Worm (Caenorhabditis elegans): Measurements from ENCODE around the gene ptr-22.

Gene ptr-22

ce11 chrV:18912555-18912954 lies 18.6 kb downstream of the ptr-22 start:
- TF ChIP-seq skn-1 (tag; optimal IDR thresholded peaks at IDR 0.05) (no peak), dmd-6 (GFP tag; IDR thresholded peaks at IDR 0.05) (no peak), Y48G9A.11 (GFP tag; IDR thresholded peaks at IDR 0.05) (no peak; the same call in 1 of the 2 replicates), fos-1 (tag; optimal IDR thresholded peaks at IDR 0.05) (no peak), zip-2 (tag; optimal IDR thresholded peaks at IDR 0.05) (no peak), nhr-102 (tag; optimal IDR thresholded peaks at IDR 0.05) (no peak), Y75B8A.6 (GFP tag; IDR thresholded peaks at IDR 0.05) (no peak), unc-62 (GFP tag; optimal IDR thresholded peaks at IDR 0.05 in 1 of 2) (peak in 1 of 2 experiments; percentile 73), unc-62 (tag; optimal IDR thresholded peaks at IDR 0.05) (no peak), mdl-1 (tag; optimal IDR thresholded peaks at IDR 0.05) (no peak), F26F4.8 (GFP tag; conservative IDR thresholded peaks at IDR 0.05) (0 out of 2 replicates have a peak, but pooled peaks have one; percentile 54), aly-2 (tag; optimal IDR thresholded peaks at IDR 0.05) (no peak), spr-1 (tag; optimal IDR thresholded peaks at IDR 0.05) (no peak), set-16 (GFP tag; IDR thresholded peaks at IDR 0.05) (0 out of 2 replicates have a peak, but pooled peaks have one; percentile 13), ZK337.2 (GFP tag; IDR thresholded peaks at IDR 0.05) (no peak), lsy-2 (tag; optimal IDR thresholded peaks at IDR 0.05) (no peak), ZK546.5 (tag; optimal IDR thresholded peaks at IDR 0.05) (no peak), tag-97 (GFP tag; IDR thresholded peaks at IDR 0.05) (no peak), lin-39 (tag; optimal IDR thresholded peaks at IDR 0.05) (no peak), vab-7 (GFP tag; IDR thresholded peaks at IDR 0.05) (no peak), duxl-1 (tag; optimal IDR thresholded peaks at IDR 0.05; ENCODE audit: poor library complexity) (no peak), mes-2 (tag; optimal IDR thresholded peaks at IDR 0.05; ENCODE audit: poor library complexity, severe bottlenecking) (no peak), dve-1 (tag; optimal IDR thresholded peaks at IDR 0.05; ENCODE audit: insufficient read depth) (no peak)

- TF ChIP-seq ztf-11 (tag; optimal IDR thresholded peaks at IDR 0.05) (no peak), egl-27 (tag; optimal IDR thresholded peaks at IDR 0.05) (no peak), pqm-1 (tag; optimal IDR thresholded peaks at IDR 0.05) (no peak), nhr-48 (tag; optimal IDR thresholded peaks at IDR 0.05) (no peak), nhr-237 (tag; optimal IDR thresholded peaks at IDR 0.05) (no peak), F44E2.7 (GFP tag; IDR thresholded peaks at IDR 0.05) (no peak), lin-15B (tag; optimal IDR thresholded peaks at IDR 0.05) (no peak), ztf-7 (tag; optimal IDR thresholded peaks at IDR 0.05) (no peak), zfp-3 (GFP tag; conservative IDR thresholded peaks at IDR 0.05) (no peak), unc-130 (GFP tag; optimal IDR thresholded peaks at IDR 0.05) (no peak), lsy-2 (tag; optimal IDR thresholded peaks at IDR 0.05) (no peak), lir-3 (tag; optimal IDR thresholded peaks at IDR 0.05) (no peak), daf-16 (GFP tag; optimal IDR thresholded peaks at IDR 0.05) (no peak), daf-16 (tag; optimal IDR thresholded peaks at IDR 0.05) (no peak), hmg-1.1 (GFP tag; IDR thresholded peaks at IDR 0.05) (no peak), lin-38 (GFP tag; IDR thresholded peaks at IDR 0.05) (no peak), Y75B8A.6 (GFP tag; IDR thresholded peaks at IDR 0.05) (no peak)
Measured at ce11 chrV:18911736-18912135, 19.4 kb downstream of the ptr-22 start, which contains the start of gene cyp-42A1. TSS of gene cyp-42A1 (plus strand) at chrV:18912036.

ce11 chrV:18909682-18910081 lies 21.5 kb downstream of the ptr-22 start:
- TF ChIP-seq aha-1 (tag) (peak; percentile 55), unc-130 (GFP tag; optimal IDR thresholded peaks at IDR 0.05) (no peak)

DNA sequence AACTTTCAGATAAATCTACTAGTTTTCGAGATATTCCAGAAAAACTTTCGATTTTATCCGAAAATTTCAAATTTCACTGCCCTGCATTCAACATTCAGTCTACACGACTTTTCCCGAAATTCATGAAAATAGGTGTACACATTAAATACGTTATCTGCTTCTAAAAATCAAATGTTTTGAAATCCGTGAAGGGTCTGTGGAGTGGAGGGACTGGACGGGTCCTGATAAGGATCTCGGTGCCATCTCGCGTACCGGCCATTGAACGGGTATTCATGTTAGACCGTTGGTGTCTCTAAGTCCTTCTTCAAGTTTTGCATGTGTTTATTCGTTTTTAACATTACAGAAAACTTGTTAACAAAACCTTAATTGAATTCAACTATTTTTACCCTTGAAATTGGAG lies 23.7 kb downstream of the ptr-22 start:
- TF ChIP-seq aha-1 (tag) (peak; percentile 38), F26F4.8 (GFP tag; conservative IDR thresholded peaks at IDR 0.05) (no peak)
